Worm (Caenorhabditis elegans) whole organism, young adult: ENCODE measurements around the gene kars-1.

Source experiments
- C17E4.6 ChIP-seq: fragments of 200-800 bp; sonication (Bioruptor generic); IDR thresholded peaks from 2 replicates; pipeline ENCODE4 v1.3.6; 2022; ENCODE audit warnings: missing genetic modification reagents, missing genetic modification characterization, missing compliant biosample characterization
- F22D6.2 ChIP-seq: sonication (generic microtip); optimal IDR thresholded peaks from 2 replicates; lab custom pipeline; 2016; ENCODE audit warnings: mild to moderate bottlenecking, missing genetic modification characterization, missing compliant biosample characterization
- F49E8.2 ChIP-seq: sonication (generic microtip); optimal IDR thresholded peaks from 3 replicates; lab custom pipeline; 2017; ENCODE audit warnings: missing genetic modification characterization, mild to moderate bottlenecking, missing compliant biosample characterization, antibody characterized with exemption, moderate library complexity; ENCODE audit not compliant: insufficient read depth
- T07F8.4 ChIP-seq: sonication (generic microtip); optimal IDR thresholded peaks from 2 replicates; lab custom pipeline; 2016; ENCODE audit warnings: mild to moderate bottlenecking, missing genetic modification characterization, moderate library complexity, missing compliant biosample characterization
- Y53G8AR.9 ChIP-seq: fragments of 200-800 bp; sonication (Bioruptor generic); conservative IDR thresholded peaks from 2 replicates; pipeline ENCODE4 v1.3.6; 2022; ENCODE audit warnings: missing genetic modification reagents, missing genetic modification characterization, missing compliant biosample characterization
- Y79H2A.3 ChIP-seq: fragments of 200-800 bp; sonication (Bioruptor generic); conservative IDR thresholded peaks from 2 replicates; pipeline ENCODE4 v1.3.6; 2022; ENCODE audit warnings: missing genetic modification reagents, missing genetic modification characterization, missing compliant biosample characterization
- ZK185.1 ChIP-seq: sonication (generic microtip); optimal IDR thresholded peaks from 2 replicates; lab custom pipeline; 2016; ENCODE audit warnings: mild to moderate bottlenecking, missing genetic modification characterization, missing compliant biosample characterization; ENCODE audit not compliant: poor library complexity, severe bottlenecking
- akir-1 ChIP-seq: fragments of 200-800 bp; sonication (Bioruptor generic); optimal IDR thresholded peaks from 2 replicates; lab custom pipeline; 2018; ENCODE audit warnings: mild to moderate bottlenecking, missing genetic modification characterization, moderate library complexity, missing compliant biosample characterization
- bed-1 ChIP-seq: fragments of 200-800 bp; sonication (Bioruptor generic); IDR thresholded peaks from 2 replicates; pipeline ENCODE4 v1.3.6; 2022; ENCODE audit warnings: missing genetic modification reagents, missing genetic modification characterization, missing compliant biosample characterization
- ccch-3 ChIP-seq: fragments of 200-800 bp; sonication (Bioruptor generic); optimal IDR thresholded peaks from 2 replicates; lab custom pipeline; 2018; ENCODE audit warnings: mild to moderate bottlenecking, missing genetic modification characterization, missing compliant biosample characterization
- cebp-1 ChIP-seq, 2 experiments: fragments of 200-800 bp in 1 of 2; sonication (Bioruptor generic) in 1 of 2; sonication (generic microtip) in 1 of 2; IDR thresholded peaks in 1 of 2; optimal IDR thresholded peaks in 1 of 2; 2 replicates each; pipeline versions ENCODE4 v1.3.6 to Lab custom; 2017 to 2022; ENCODE audit warnings: missing compliant biosample characterization in 2 of 2, missing genetic modification characterization in 2 of 2, mild to moderate bottlenecking in 1 of 2, missing genetic modification reagents in 1 of 2, moderate library complexity in 1 of 2
- chd-7 ChIP-seq: sonication (generic microtip); optimal IDR thresholded peaks from 2 replicates; lab custom pipeline; 2016; ENCODE audit warnings: mild to moderate bottlenecking, missing genetic modification characterization, moderate library complexity, missing compliant biosample characterization
- dox-1 ChIP-seq: fragments of 200-800 bp; sonication (Bioruptor generic); IDR thresholded peaks from 2 replicates; pipeline ENCODE4 v1.3.6; 2022; ENCODE audit warnings: missing genetic modification reagents, missing genetic modification characterization, missing compliant biosample characterization
- efl-1 ChIP-seq: fragments of 150-350 bp; optimal IDR thresholded peaks from 2 replicates; lab custom pipeline; 2014; ENCODE audit warnings: missing biosample characterization, missing genetic modification reagents, missing genetic modification characterization
- hlh-12 ChIP-seq: sonication (generic microtip); optimal IDR thresholded peaks from 2 replicates; lab custom pipeline; 2016; ENCODE audit warnings: missing genetic modification characterization, missing compliant biosample characterization
- hmg-20 ChIP-seq: fragments of 200-800 bp; sonication (Bioruptor generic); IDR thresholded peaks from 2 replicates; pipeline ENCODE4 v1.3.6; 2022; ENCODE audit warnings: missing genetic modification reagents, missing genetic modification characterization, missing compliant biosample characterization
- hsf-1 ChIP-seq: fragments of 200-800 bp; sonication (Bioruptor generic); IDR thresholded peaks from 2 replicates; pipeline ENCODE4 v1.3.6; 2022; ENCODE audit warnings: missing genetic modification reagents, missing genetic modification characterization, missing compliant biosample characterization
- let-607 ChIP-seq, 2 experiments: fragments of 200-800 bp in 1 of 2; sonication (Bioruptor generic) in 1 of 2; sonication (generic microtip) in 1 of 2; optimal IDR thresholded peaks; 2 replicates each; lab custom pipeline; 2016 to 2018; ENCODE audit warnings: mild to moderate bottlenecking in 2 of 2, missing compliant biosample characterization in 2 of 2, missing genetic modification characterization in 2 of 2, moderate library complexity in 2 of 2, missing genotype in 1 of 2
- lin-35 ChIP-seq, 3 experiments: fragments of 150-350 bp in 2 of 3; sonication (generic microtip) in 1 of 3; optimal IDR thresholded peaks; 2 replicates each; lab custom pipeline; 2014 to 2018; ENCODE audit warnings: missing biosample characterization in 3 of 3, missing genetic modification characterization in 3 of 3, missing genetic modification reagents in 3 of 3
- lsl-1 ChIP-seq: fragments of 200-800 bp; sonication (Bioruptor generic); optimal IDR thresholded peaks from 2 replicates; lab custom pipeline; 2018; ENCODE audit warnings: mild to moderate bottlenecking, missing genetic modification characterization, moderate library complexity, missing compliant biosample characterization
- lsy-27 ChIP-seq: sonication (generic microtip); optimal IDR thresholded peaks from 2 replicates; lab custom pipeline; 2017; ENCODE audit warnings: missing genetic modification characterization, mild to moderate bottlenecking, missing compliant biosample characterization, antibody characterized with exemption, missing genotype, borderline replicate concordance; ENCODE audit not compliant: insufficient read depth
- madf-8 ChIP-seq: fragments of 200-800 bp; sonication (Bioruptor generic); conservative IDR thresholded peaks from 2 replicates; pipeline ENCODE4 v1.3.6; 2022; ENCODE audit warnings: missing genetic modification reagents, missing genetic modification characterization, missing compliant biosample characterization
- mcd-1 ChIP-seq: fragments of 200-800 bp; sonication (Bioruptor generic); IDR thresholded peaks from 2 replicates; pipeline ENCODE4 v1.3.6; 2022; ENCODE audit warnings: missing genetic modification reagents, missing genetic modification characterization, missing compliant biosample characterization
- mes-4 ChIP-seq: sonication (generic microtip); optimal IDR thresholded peaks from 2 replicates; lab custom pipeline; 2016; ENCODE audit warnings: missing genotype, missing genetic modification characterization, missing compliant biosample characterization
- nfyb-1 ChIP-seq: fragments of 200-800 bp; sonication (Bioruptor generic); IDR thresholded peaks from 2 replicates; pipeline ENCODE4 v1.3.6; 2022; ENCODE audit warnings: missing genetic modification reagents, missing genetic modification characterization, missing compliant biosample characterization
- nhr-27 ChIP-seq: fragments of 200-800 bp; sonication (Bioruptor generic); optimal IDR thresholded peaks from 2 replicates; lab custom pipeline; 2018; ENCODE audit warnings: mild to moderate bottlenecking, missing genetic modification characterization, moderate library complexity, missing compliant biosample characterization
- nhr-80 ChIP-seq: sonication (generic microtip); optimal IDR thresholded peaks from 2 replicates; lab custom pipeline; 2016; ENCODE audit warnings: missing genetic modification characterization, missing compliant biosample characterization
- rec-8 ChIP-seq, 2 experiments: sonication (generic microtip); optimal IDR thresholded peaks; 2 replicates each; lab custom pipeline; 2016; ENCODE audit warnings: mild to moderate bottlenecking in 2 of 2, missing genetic modification characterization in 2 of 2, missing genetic modification reagents in 2 of 2, missing genotype in 2 of 2, missing biosample characterization in 1 of 2, missing compliant biosample characterization in 1 of 2, moderate library complexity in 1 of 2
- repo-1 ChIP-seq: sonication (generic microtip); optimal IDR thresholded peaks from 2 replicates; lab custom pipeline; 2017; ENCODE audit warnings: mild to moderate bottlenecking, missing genetic modification characterization, missing compliant biosample characterization
- snpc-1.3 ChIP-seq: sonication (generic microtip); optimal IDR thresholded peaks from 2 replicates; lab custom pipeline; 2017; ENCODE audit warnings: missing genetic modification characterization, mild to moderate bottlenecking, missing compliant biosample characterization, antibody characterized with exemption, moderate library complexity, missing genotype, missing genetic modification reagents; ENCODE audit not compliant: insufficient read depth
- snpc-4 ChIP-seq, 5 experiments: fragments of 150-350 bp in 1 of 5; sonication (generic microtip) in 4 of 5; optimal IDR thresholded peaks; 2 replicates each; lab custom pipeline; 2014 to 2018; ENCODE audit warnings: missing genetic modification characterization in 5 of 5, missing biosample characterization in 3 of 5, antibody characterized with exemption in 2 of 5, mild to moderate bottlenecking in 2 of 5, missing compliant biosample characterization in 2 of 5, missing genotype in 2 of 5, moderate library complexity in 2 of 5, missing genetic modification reagents in 1 of 5
- tbp1 ChIP-seq: fragments of 200-800 bp; sonication (Bioruptor generic); optimal IDR thresholded peaks from 2 replicates; lab custom pipeline; 2018; ENCODE audit warnings: mild to moderate bottlenecking, missing genetic modification characterization, missing compliant biosample characterization
- ztf-18 ChIP-seq: sonication (generic microtip); optimal IDR thresholded peaks from 2 replicates; lab custom pipeline; 2016; ENCODE audit warnings: missing genotype, mild to moderate bottlenecking, missing genetic modification characterization, missing compliant biosample characterization
- ztf-25 ChIP-seq: fragments of 200-800 bp; sonication (Bioruptor generic); IDR thresholded peaks from 2 replicates; pipeline ENCODE4 v1.3.6; 2022; ENCODE audit warnings: missing genetic modification reagents, missing genetic modification characterization, missing compliant biosample characterization
- ztf-26 ChIP-seq: sonication (generic microtip); optimal IDR thresholded peaks from 2 replicates; lab custom pipeline; 2017; ENCODE audit warnings: missing genetic modification characterization, missing compliant biosample characterization

The kars-1 gene

ce11 chrII:7072590-7073536 lies 648 bp upstream of the kars-1 start (continued):
- TF ChIP-seq snpc-4 (GFP tag; optimal IDR thresholded peaks at IDR 0.05; lab: Kevin White, UChicago) (no peak), snpc-4 (tag; optimal IDR thresholded peaks at IDR 0.05; lab: Kevin White, UChicago) (peak in 1 of 4 experiments; percentile 5), lsy-27 (no peak), T07F8.4 (tag; lab: Kevin White, UChicago) (no peak), ztf-18 (tag; lab: Kevin White, UChicago) (no peak), lsl-1 (GFP tag; lab: Kevin White, UChicago) (peak; percentile 26), tbp1 (GFP tag; lab: Kevin White, UChicago) (peak; percentile 12), cebp-1 (GFP tag; IDR thresholded peaks at IDR 0.05; lab: Robert Waterston, UW) (no peak), cebp-1 (tag; optimal IDR thresholded peaks at IDR 0.05; lab: Kevin White, UChicago) (peak; percentile 11), hlh-12 (tag; lab: Kevin White, UChicago) (no peak), mes-4 (tag; lab: Kevin White, UChicago) (no peak), mcd-1 (peak; percentile 69), ZK185.1 (tag; lab: Kevin White, UChicago) (peak; percentile 24), nhr-27 (tag; lab: Kevin White, UChicago) (no peak), dox-1 (GFP tag; lab: Robert Waterston, UW) (no peak), lin-35 (GFP tag; optimal IDR thresholded peaks at IDR 0.05; lab: Kevin White, UChicago) (peak in 1 of 3 experiments; percentile 28), repo-1 (no peak), akir-1 (GFP tag; lab: Kevin White, UChicago) (no peak), F22D6.2 (no peak), chd-7 (tag; lab: Kevin White, UChicago) (peak; percentile 11), nhr-80 (tag; lab: Kevin White, UChicago) (peak; percentile 75), snpc-1.3 (tag; lab: Kevin White, UChicago) (peak; percentile 21), ccch-3 (GFP tag; lab: Kevin White, UChicago) (no peak), Y53G8AR.9 (GFP tag; lab: Robert Waterston, UW) (0 out of 2 replicates have a peak, but pooled peaks have one; percentile 12), hsf-1 (GFP tag; lab: Robert Waterston, UW) (no peak), bed-1 (GFP tag; lab: Robert Waterston, UW) (no peak), Y79H2A.3 (GFP tag; lab: Robert Waterston, UW) (no peak), efl-1 (GFP tag; lab: Kevin White, UChicago) (no peak), nfyb-1 (GFP tag; lab: Robert Waterston, UW) (no peak), hmg-20 (GFP tag; lab: Robert Waterston, UW) (no peak), rec-8 (tag; optimal IDR thresholded peaks at IDR 0.05; lab: Kevin White, UChicago) (no peak), C17E4.6 (no peak), ztf-25 (GFP tag; lab: Robert Waterston, UW) (no peak), let-607 (tag; optimal IDR thresholded peaks at IDR 0.05; lab: Kevin White, UChicago) (peak in 1 of 2 experiments; percentile 40), F49E8.2 (tag; lab: Kevin White, UChicago) (no peak), madf-8 (GFP tag; lab: Robert Waterston, UW) (no peak), ztf-26 (tag; lab: Kevin White, UChicago) (no peak)
